Worm (Caenorhabditis elegans) whole organism, L1 larva: Measurements from ENCODE around the gene nex-4.
A peak's percentile ranks its signal among the peaks of the same experiment; 100 is the strongest.

Experiments used
- C34B4.2 ChIP-seq: sonication (generic microtip); optimal IDR thresholded peaks from 2 replicates; lab custom pipeline; 2017; ENCODE audit warnings: mild to moderate bottlenecking, missing genetic modification characterization, missing compliant biosample characterization
- F16B12.6 ChIP-seq: fragments of 150-350 bp; optimal IDR thresholded peaks from 2 replicates; lab custom pipeline; 2014; ENCODE audit warnings: missing biosample characterization, missing genetic modification characterization
- ceh-90 ChIP-seq: sonication (generic microtip); optimal IDR thresholded peaks from 2 replicates; lab custom pipeline; 2016; ENCODE audit warnings: missing genetic modification characterization, missing compliant biosample characterization
- ces-1 ChIP-seq: fragments of 150-350 bp; optimal IDR thresholded peaks from 2 replicates; lab custom pipeline; 2014; ENCODE audit warnings: missing biosample characterization, missing genetic modification reagents, missing genetic modification characterization
- dpl-1 ChIP-seq, 3 experiments: fragments of 150-350 bp in 2 of 3; sonication (generic microtip) in 1 of 3; optimal IDR thresholded peaks; 2 replicates each; lab custom pipeline; 2014 to 2017; ENCODE audit warnings: missing biosample characterization in 3 of 3, missing genetic modification characterization in 3 of 3, missing genetic modification reagents in 3 of 3
- dsc-1 ChIP-seq: sonication (generic microtip); optimal IDR thresholded peaks from 2 replicates; lab custom pipeline; 2016; ENCODE audit warnings: mild to moderate bottlenecking, missing genetic modification characterization, missing compliant biosample characterization
- efl-3 ChIP-seq: fragments of 200-800 bp; sonication (Bioruptor generic); optimal IDR thresholded peaks from 2 replicates; lab custom pipeline; 2018; ENCODE audit warnings: mild to moderate bottlenecking, missing genetic modification characterization, missing compliant biosample characterization
- ets-5 ChIP-seq: fragments of 200-800 bp; sonication (Bioruptor generic); IDR thresholded peaks from 2 replicates; pipeline ENCODE4 v1.3.6; 2022; ENCODE audit warnings: missing genetic modification characterization, missing compliant biosample characterization
- fkh-4 ChIP-seq: sonication (generic microtip); optimal IDR thresholded peaks from 2 replicates; lab custom pipeline; 2016; ENCODE audit warnings: missing compliant biosample characterization, missing genetic modification characterization, borderline replicate concordance
- fkh-8 ChIP-seq: sonication (generic microtip); optimal IDR thresholded peaks from 2 replicates; lab custom pipeline; 2016; ENCODE audit warnings: mild to moderate bottlenecking, missing genetic modification characterization, missing compliant biosample characterization
- grh-1 ChIP-seq: fragments of 200-800 bp; sonication (Bioruptor generic); IDR thresholded peaks from 2 replicates; pipeline ENCODE4 v1.3.6; 2022; ENCODE audit warnings: missing genetic modification reagents, missing genetic modification characterization, missing compliant biosample characterization
- hlh-17 ChIP-seq: fragments of 200-800 bp; sonication (Bioruptor generic); optimal IDR thresholded peaks from 2 replicates; lab custom pipeline; 2018; ENCODE audit warnings: missing genetic modification characterization, mild to moderate bottlenecking, missing compliant biosample characterization, moderate library complexity, borderline replicate concordance
- hlh-4 ChIP-seq: sonication (generic microtip); optimal IDR thresholded peaks from 2 replicates; lab custom pipeline; 2016; ENCODE audit warnings: mild to moderate bottlenecking, missing genetic modification characterization, missing compliant biosample characterization
- isw-1 ChIP-seq: fragments of 200-800 bp; sonication (Bioruptor generic); IDR thresholded peaks from 2 replicates; pipeline ENCODE4 v1.3.6; 2022; ENCODE audit warnings: missing genetic modification characterization, missing compliant biosample characterization
- lin-14 ChIP-seq: fragments of 200-800 bp; sonication (Bioruptor generic); optimal IDR thresholded peaks from 2 replicates; lab custom pipeline; 2018; ENCODE audit warnings: mild to moderate bottlenecking, missing genetic modification characterization, moderate library complexity, missing compliant biosample characterization
- lir-3 ChIP-seq: sonication (generic microtip); optimal IDR thresholded peaks from 2 replicates; lab custom pipeline; 2016; ENCODE audit warnings: mild to moderate bottlenecking, missing genetic modification characterization, moderate library complexity, missing compliant biosample characterization; ENCODE audit not compliant: poor library complexity
- lsy-2 ChIP-seq, 2 experiments: fragments of 150-350 bp; optimal IDR thresholded peaks; 2 replicates each; lab custom pipeline; 2014; ENCODE audit warnings: missing biosample characterization in 2 of 2, missing genetic modification characterization in 2 of 2
- mdl-1 ChIP-seq, 2 experiments: fragments of 150-350 bp; optimal IDR thresholded peaks; 2 replicates each; lab custom pipeline; 2014 to 2017; ENCODE audit warnings: missing biosample characterization in 2 of 2, missing genetic modification characterization in 2 of 2, inconsistent platforms in 1 of 2
- mef-2 ChIP-seq: fragments of 150-350 bp; optimal IDR thresholded peaks from 2 replicates; lab custom pipeline; 2014; ENCODE audit warnings: missing biosample characterization, missing genetic modification characterization
- nhr-11 ChIP-seq: fragments of 150-350 bp; optimal IDR thresholded peaks from 2 replicates; lab custom pipeline; 2014; ENCODE audit warnings: missing biosample characterization, missing genetic modification characterization
- nhr-19 ChIP-seq: fragments of 200-800 bp; sonication (Bioruptor generic); conservative IDR thresholded peaks from 2 replicates; pipeline ENCODE4 v1.3.6; 2022; ENCODE audit warnings: missing genetic modification characterization, missing compliant biosample characterization
- nhr-20 ChIP-seq: sonication (generic microtip); optimal IDR thresholded peaks from 2 replicates; lab custom pipeline; 2016; ENCODE audit warnings: mild to moderate bottlenecking, missing genetic modification characterization, missing compliant biosample characterization
- nhr-237 ChIP-seq: fragments of 150-350 bp; optimal IDR thresholded peaks from 2 replicates; lab custom pipeline; 2014; ENCODE audit warnings: missing biosample characterization, missing genetic modification characterization
- nhr-47 ChIP-seq: sonication (generic microtip); optimal IDR thresholded peaks from 2 replicates; lab custom pipeline; 2016; ENCODE audit warnings: mild to moderate bottlenecking, missing genetic modification characterization, moderate library complexity, missing compliant biosample characterization
- nhr-71 ChIP-seq: sonication (generic microtip); optimal IDR thresholded peaks from 2 replicates; lab custom pipeline; 2016; ENCODE audit warnings: mild to moderate bottlenecking, missing genetic modification characterization, moderate library complexity, missing compliant biosample characterization
- nhr-76 ChIP-seq: sonication (generic microtip); optimal IDR thresholded peaks from 2 replicates; lab custom pipeline; 2017; ENCODE audit warnings: missing biosample characterization, missing genetic modification characterization
- nhr-85 ChIP-seq: sonication (generic microtip); peaks from one replicate; lab custom pipeline; 2016; ENCODE audit warnings: missing genetic modification characterization, inconsistent platforms, missing compliant biosample characterization
- nhr-90 ChIP-seq: sonication (generic microtip); optimal IDR thresholded peaks from 2 replicates; lab custom pipeline; 2016; ENCODE audit warnings: mild to moderate bottlenecking, missing genetic modification characterization, missing compliant biosample characterization; ENCODE audit not compliant: poor library complexity
- pqm-1 ChIP-seq: sonication (generic microtip); optimal IDR thresholded peaks from 3 replicates; lab custom pipeline; 2017; ENCODE audit warnings: missing biosample characterization, missing genetic modification characterization
- rnt-1 ChIP-seq: sonication (generic microtip); optimal IDR thresholded peaks from 2 replicates; lab custom pipeline; 2016; ENCODE audit warnings: mild to moderate bottlenecking, missing genetic modification characterization, moderate library complexity, missing compliant biosample characterization
- skn-1 ChIP-seq: fragments of 150-350 bp; optimal IDR thresholded peaks from 2 replicates; lab custom pipeline; 2014; ENCODE audit warnings: missing biosample characterization, missing genetic modification characterization
- sox-4 ChIP-seq: sonication (generic microtip); optimal IDR thresholded peaks from 2 replicates; lab custom pipeline; 2016; ENCODE audit warnings: missing genetic modification characterization, missing compliant biosample characterization
- tbx-2 ChIP-seq: sonication (generic microtip); optimal IDR thresholded peaks from 2 replicates; lab custom pipeline; 2016; ENCODE audit warnings: missing genetic modification characterization, missing compliant biosample characterization
- tlp-1 ChIP-seq: fragments of 150-350 bp; optimal IDR thresholded peaks from 2 replicates; lab custom pipeline; 2014; ENCODE audit warnings: missing biosample characterization, missing genetic modification characterization
- unc-86 ChIP-seq: sonication (generic microtip); optimal IDR thresholded peaks from 2 replicates; lab custom pipeline; 2016; ENCODE audit warnings: missing genetic modification characterization, missing compliant biosample characterization
- zag-1 ChIP-seq: fragments of 150-350 bp; optimal IDR thresholded peaks from 2 replicates; lab custom pipeline; 2014; ENCODE audit warnings: missing biosample characterization, missing genetic modification characterization

nex-4 gene

ce11 chrV:4867535-4867934 lies 16.3 kb downstream of the nex-4 start (continued):
- peak; percentile 59 for TF ChIP-seq hlh-4 (tag; lab: Kevin White, UChicago)
- TF ChIP-seq nhr-85: no peak
- TF ChIP-seq hlh-17 (GFP tag; lab: Kevin White, UChicago): no peak
- no peak for TF ChIP-seq ces-1 (GFP tag; lab: Kevin White, UChicago)
- no peak for TF ChIP-seq F16B12.6 (tag; lab: Kevin White, UChicago)
- no peak for TF ChIP-seq nhr-237 (tag; lab: Kevin White, UChicago)
- no peak for TF ChIP-seq ceh-90
- TF ChIP-seq nhr-90: no peak

ce11 chrV:4868698-4869097 lies 17.5 kb downstream of the nex-4 start:
- no peak for TF ChIP-seq skn-1 (tag; lab: Kevin White, UChicago)
- peak; percentile 94 for TF ChIP-seq dsc-1 (tag; lab: Kevin White, UChicago)
- peak; percentile 77 for TF ChIP-seq fkh-4 (tag; lab: Kevin White, UChicago)

ce11 chrV:4870627-4871026 lies 19.4 kb downstream of the nex-4 start:
- TF ChIP-seq dsc-1 (tag; lab: Kevin White, UChicago) (no peak), lin-14 (GFP tag; lab: Kevin White, UChicago) (peak; percentile 44), ceh-90 (no peak), fkh-8 (tag; lab: Kevin White, UChicago) (peak; percentile 58), efl-3 (no peak), tlp-1 (tag; lab: Kevin White, UChicago) (no peak), nhr-20 (peak; percentile 11), dpl-1 (GFP tag; optimal IDR thresholded peaks at IDR 0.05; lab: Kevin White, UChicago) (no peak), rnt-1 (tag; lab: Kevin White, UChicago) (no peak), nhr-11 (peak; percentile 68), grh-1 (GFP tag; lab: Robert Waterston, UW) (no peak), nhr-47 (tag; lab: Kevin White, UChicago) (peak; percentile 49), hlh-4 (tag; lab: Kevin White, UChicago) (peak; percentile 73), mef-2 (tag; lab: Kevin White, UChicago) (no peak), nhr-19 (GFP tag; lab: Robert Waterston, UW) (no peak), unc-86 (tag; lab: Kevin White, UChicago) (no peak), ets-5 (GFP tag; lab: Robert Waterston, UW) (no peak), nhr-71 (tag; lab: Kevin White, UChicago) (peak; percentile 52), tbx-2 (tag; lab: Kevin White, UChicago) (no peak)

- no peak for TF ChIP-seq hlh-4 (tag; lab: Kevin White, UChicago)
- no peak for TF ChIP-seq nhr-76 (tag; lab: Kevin White, UChicago)
- TF ChIP-seq ces-1 (GFP tag; lab: Kevin White, UChicago): no peak
- TF ChIP-seq lir-3 (tag; lab: Kevin White, UChicago): no peak
- TF ChIP-seq lsy-2 (tag; optimal IDR thresholded peaks at IDR 0.05; lab: Kevin White, UChicago): no peak
- TF ChIP-seq isw-1 (GFP tag; lab: Robert Waterston, UW): no peak
- no peak for TF ChIP-seq pqm-1 (tag; lab: Kevin White, UChicago)
These were observed 20.8 kb downstream of the nex-4 start, which contains the start of gene srd-33 for ce11 chrV:4871992-4872391. srd-33 (plus strand) TSS chrV:4872292.

- TF ChIP-seq nhr-85 (no peak), mdl-1 (tag; optimal IDR thresholded peaks at IDR 0.05; lab: Kevin White, UChicago) (no peak), grh-1 (GFP tag; lab: Robert Waterston, UW) (no peak), C34B4.2 (tag; lab: Kevin White, UChicago) (no peak), sox-4 (no peak), F16B12.6 (tag; lab: Kevin White, UChicago) (no peak), zag-1 (tag; lab: Kevin White, UChicago) (no peak), nhr-19 (GFP tag; lab: Robert Waterston, UW) (no peak), mef-2 (tag; lab: Kevin White, UChicago) (no peak), ces-1 (GFP tag; lab: Kevin White, UChicago) (no peak)
These were observed 26.3 kb downstream of the nex-4 start, which contains the start of gene T19H12.6 for ce11 chrV:4877587-4877986. T19H12.6 (minus strand) TSS chrV:4877687.
